Worm (Caenorhabditis elegans): ENCODE results near the gene C14B4.2.

C14B4.2 gene

ce11 chrV:19362568-19362967, at the start of gene C14B4.2:
Gene C14B4.2 (minus strand): TSS chrV:19362668.
- TF ChIP-seq ztf-29 (GFP tag; IDR thresholded peaks at IDR 0.05) (no peak), ref-1 (GFP tag; conservative IDR thresholded peaks at IDR 0.05) (no peak), ztf-23 (GFP tag; IDR thresholded peaks at IDR 0.05) (no peak), klf-2 (GFP tag; conservative IDR thresholded peaks at IDR 0.05) (no peak), tab-1 (GFP tag; IDR thresholded peaks at IDR 0.05) (no peak)

DNA sequence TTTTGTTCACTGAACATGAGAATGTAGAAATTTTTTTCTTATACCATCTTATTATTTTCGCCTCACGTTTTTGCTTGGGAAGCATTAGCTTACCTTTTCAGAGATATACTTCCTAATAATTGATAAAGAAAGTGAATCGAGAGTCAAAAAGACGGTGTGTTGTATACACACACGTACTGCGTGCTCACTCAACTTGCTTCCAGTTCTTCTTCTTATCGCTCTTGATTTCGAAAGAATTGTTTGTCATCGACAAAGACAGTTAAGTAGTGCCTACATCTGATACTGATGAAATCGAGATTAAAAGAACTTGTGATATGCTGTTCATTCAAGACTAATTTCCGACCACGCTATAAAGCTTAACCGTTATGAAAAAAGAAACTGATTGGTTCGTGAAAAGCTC, 48.2 kb upstream of the C14B4.2 start, which contains the start of gene C25F9.5:
TSS of gene C25F9.5 (minus strand) at position 195 of the 400 bp plus-strand sequence.
- TF ChIP-seq klf-2 (GFP tag; conservative IDR thresholded peaks at IDR 0.05), result no peak
- TF ChIP-seq flt-1 (GFP tag; IDR thresholded peaks at IDR 0.05), result no peak
- no peak for TF ChIP-seq T22C8.4 (GFP tag; IDR thresholded peaks at IDR 0.05)
- TF ChIP-seq ref-1 (GFP tag; conservative IDR thresholded peaks at IDR 0.05), result no peak
- no peak for TF ChIP-seq ztf-29 (GFP tag; IDR thresholded peaks at IDR 0.05)
- TF ChIP-seq cog-1 (tag; optimal IDR thresholded peaks at IDR 0.05), result no peak
- TF ChIP-seq tab-1 (GFP tag; IDR thresholded peaks at IDR 0.05), result no peak
- no peak for TF ChIP-seq ztf-23 (GFP tag; IDR thresholded peaks at IDR 0.05)
- TF ChIP-seq med-1 (GFP tag; optimal IDR thresholded peaks at IDR 0.05; ENCODE audit: insufficient read depth), result no peak

ce11 chrV:19405276-19405815, 42.9 kb upstream of the C14B4.2 start, which contains the start of the genes C25F9.6 and C25F9.10:
Gene C25F9.6 (minus strand): TSS chrV:19405326.
Gene C25F9.10 (plus strand): TSS chrV:19405729.
- no peak for TF ChIP-seq flt-1 (GFP tag; IDR thresholded peaks at IDR 0.05)
- TF ChIP-seq T22C8.4 (GFP tag; IDR thresholded peaks at IDR 0.05), result no peak
- no peak for TF ChIP-seq ztf-29 (GFP tag; IDR thresholded peaks at IDR 0.05)
- no peak for TF ChIP-seq ztf-23 (GFP tag; IDR thresholded peaks at IDR 0.05)
- no peak for TF ChIP-seq med-1 (GFP tag; optimal IDR thresholded peaks at IDR 0.05; ENCODE audit: insufficient read depth)
- no peak for TF ChIP-seq cog-1 (tag; optimal IDR thresholded peaks at IDR 0.05)
- no peak for TF ChIP-seq klf-2 (GFP tag; conservative IDR thresholded peaks at IDR 0.05)
- TF ChIP-seq ref-1 (GFP tag; conservative IDR thresholded peaks at IDR 0.05), result no peak
- TF ChIP-seq tab-1 (GFP tag; IDR thresholded peaks at IDR 0.05), result no peak

- no peak for TF ChIP-seq tab-1 (GFP tag; IDR thresholded peaks at IDR 0.05)
- TF ChIP-seq cog-1 (tag; optimal IDR thresholded peaks at IDR 0.05), result no peak
- TF ChIP-seq ztf-23 (GFP tag; IDR thresholded peaks at IDR 0.05), result no peak
Measured at ce11 chrV:19403619-19404018, 41.2 kb upstream of the C14B4.2 start.

- TF ChIP-seq klf-2 (GFP tag; conservative IDR thresholded peaks at IDR 0.05) (no peak), tab-1 (GFP tag; IDR thresholded peaks at IDR 0.05) (no peak), T22C8.4 (GFP tag; IDR thresholded peaks at IDR 0.05) (no peak), cog-1 (tag; optimal IDR thresholded peaks at IDR 0.05) (no peak), ref-1 (GFP tag; conservative IDR thresholded peaks at IDR 0.05) (no peak), ztf-29 (GFP tag; IDR thresholded peaks at IDR 0.05) (no peak), med-1 (GFP tag; optimal IDR thresholded peaks at IDR 0.05; ENCODE audit: insufficient read depth) (no peak), flt-1 (GFP tag; IDR thresholded peaks at IDR 0.05) (no peak), ztf-23 (GFP tag; IDR thresholded peaks at IDR 0.05) (no peak)
Measured at ce11 chrV:19402855-19403254, 40.4 kb upstream of the C14B4.2 start, which contains the start of gene C25F9.12. Gene C25F9.12 (minus strand): TSS chrV:19402955.

ce11 chrV:19401429-19401828, 39.0 kb upstream of the C14B4.2 start:
- TF ChIP-seq ztf-23 (GFP tag; IDR thresholded peaks at IDR 0.05) (no peak), tab-1 (GFP tag; IDR thresholded peaks at IDR 0.05) (no peak), T22C8.4 (GFP tag; IDR thresholded peaks at IDR 0.05) (no peak), ztf-29 (GFP tag; IDR thresholded peaks at IDR 0.05) (no peak)

ce11 chrV:19400619-19401018, 38.2 kb upstream of the C14B4.2 start, which contains the start of gene srw-86:
Gene srw-86 (minus strand): TSS chrV:19400719.
- TF ChIP-seq tab-1 (GFP tag; IDR thresholded peaks at IDR 0.05) (no peak), med-1 (GFP tag; optimal IDR thresholded peaks at IDR 0.05; ENCODE audit: insufficient read depth) (no peak), klf-2 (GFP tag; conservative IDR thresholded peaks at IDR 0.05) (no peak), ref-1 (GFP tag; conservative IDR thresholded peaks at IDR 0.05) (no peak), ztf-29 (GFP tag; IDR thresholded peaks at IDR 0.05) (no peak), T22C8.4 (GFP tag; IDR thresholded peaks at IDR 0.05) (no peak), ztf-23 (GFP tag; IDR thresholded peaks at IDR 0.05) (no peak), cog-1 (tag; optimal IDR thresholded peaks at IDR 0.05) (no peak), flt-1 (GFP tag; IDR thresholded peaks at IDR 0.05) (no peak)

DNA sequence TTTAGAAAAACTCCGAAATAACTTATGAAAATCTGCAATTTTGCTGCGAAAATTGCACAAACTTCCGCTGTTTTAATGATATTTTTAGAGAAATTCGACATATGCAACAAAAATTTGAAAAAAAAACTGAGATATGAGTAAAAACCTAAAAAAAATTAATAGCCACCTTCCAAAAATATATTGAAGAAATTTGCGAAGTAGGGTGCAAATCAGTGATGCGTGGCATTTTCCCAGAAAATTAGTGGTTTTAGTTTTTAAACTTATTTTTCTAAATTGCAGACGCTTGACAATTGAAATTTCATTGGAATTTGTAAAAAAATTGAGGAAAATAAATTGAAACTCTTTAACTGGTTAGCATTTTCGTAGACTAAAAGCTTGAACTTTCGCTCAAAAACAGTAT, 36.4 kb upstream of the C14B4.2 start, which contains the start of gene C25F9.13:
TSS of gene C25F9.13 (minus strand) at position 101 of the 400 bp plus-strand sequence.
- TF ChIP-seq tab-1 (GFP tag; IDR thresholded peaks at IDR 0.05) (no peak), T22C8.4 (GFP tag; IDR thresholded peaks at IDR 0.05) (no peak), ref-1 (GFP tag; conservative IDR thresholded peaks at IDR 0.05) (no peak), cog-1 (tag; optimal IDR thresholded peaks at IDR 0.05) (no peak), ztf-29 (GFP tag; IDR thresholded peaks at IDR 0.05) (no peak), med-1 (GFP tag; optimal IDR thresholded peaks at IDR 0.05; ENCODE audit: insufficient read depth) (no peak), flt-1 (GFP tag; IDR thresholded peaks at IDR 0.05) (no peak), ztf-23 (GFP tag; IDR thresholded peaks at IDR 0.05) (no peak), klf-2 (GFP tag; conservative IDR thresholded peaks at IDR 0.05) (no peak)

DNA sequence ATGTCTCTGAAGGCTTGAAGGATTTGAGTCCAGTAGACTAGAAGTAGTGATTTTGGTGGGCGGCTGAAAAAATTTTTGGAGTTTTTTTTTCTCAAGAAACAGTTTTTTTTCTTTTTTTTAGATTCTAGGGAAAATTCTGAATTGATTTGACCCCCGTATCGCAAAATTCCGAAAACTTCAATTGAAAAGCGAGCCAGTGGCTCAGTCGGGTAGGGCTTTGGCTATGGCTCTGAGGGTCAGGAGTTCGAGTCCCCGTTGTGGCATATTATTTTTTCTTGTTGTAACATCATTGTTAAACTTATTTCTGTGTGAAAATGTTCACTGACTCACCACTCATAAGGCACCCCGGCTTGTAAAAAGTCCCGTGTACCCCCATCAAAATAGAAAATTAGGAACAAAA, 35.9 kb upstream of the C14B4.2 start:
- no peak for TF ChIP-seq tab-1 (GFP tag; IDR thresholded peaks at IDR 0.05)
- TF ChIP-seq flt-1 (GFP tag; IDR thresholded peaks at IDR 0.05), result no peak
- no peak for TF ChIP-seq cog-1 (tag; optimal IDR thresholded peaks at IDR 0.05)
- TF ChIP-seq ztf-29 (GFP tag; IDR thresholded peaks at IDR 0.05), result no peak
- no peak for TF ChIP-seq med-1 (GFP tag; optimal IDR thresholded peaks at IDR 0.05; ENCODE audit: insufficient read depth)
- TF ChIP-seq klf-2 (GFP tag; conservative IDR thresholded peaks at IDR 0.05), result no peak
- no peak for TF ChIP-seq ztf-23 (GFP tag; IDR thresholded peaks at IDR 0.05)
- no peak for TF ChIP-seq ref-1 (GFP tag; conservative IDR thresholded peaks at IDR 0.05)
- no peak for TF ChIP-seq T22C8.4 (GFP tag; IDR thresholded peaks at IDR 0.05)

All from whole organism, midembryonic.